Fruit fly (Drosophila melanogaster): Measurements from ENCODE around the gene Brr2.

Gene Brr2

DNA sequence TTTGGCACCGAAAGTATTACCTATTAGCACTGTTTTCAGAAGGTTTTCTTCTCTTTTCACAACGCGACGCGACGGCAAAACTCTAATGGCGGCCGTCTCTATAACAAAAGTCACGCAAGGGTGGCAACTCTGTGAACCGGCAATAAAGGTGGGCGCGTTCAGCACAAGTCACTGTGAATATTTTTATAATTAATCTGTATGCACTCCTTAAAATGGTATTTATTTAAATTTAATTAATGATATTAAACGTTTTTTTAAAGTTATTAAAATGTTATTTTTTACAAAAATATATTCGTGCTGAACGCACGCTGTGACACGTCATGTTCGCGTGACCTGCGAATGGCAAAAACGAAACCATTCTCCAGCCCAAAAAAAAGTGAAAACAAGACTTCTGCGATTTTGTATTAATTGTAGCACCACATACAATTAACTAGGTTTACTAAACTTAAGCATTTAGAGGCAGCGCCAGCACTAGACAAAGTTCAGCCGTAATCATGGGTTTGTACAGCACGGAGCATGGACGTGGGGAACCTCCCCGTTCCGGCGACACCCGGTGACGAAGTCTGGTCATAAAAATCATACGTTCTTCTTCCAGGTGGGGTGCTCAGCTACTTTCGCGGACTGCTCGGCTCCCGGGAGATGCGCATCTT is 15.2 kb upstream of the Brr2 start, which contains the start of the genes brm and Arl1 (continued):
- TF ChIP-seq pfk (GFP tag; optimal IDR thresholded peaks at IDR 0.05), result peak; percentile 82
- peak; percentile 92 to 93 for TF ChIP-seq Pdp1 (GFP tag; optimal IDR thresholded peaks at IDR 0.05)
- peak; percentile 98 for TF ChIP-seq CG30403 (GFP tag; optimal IDR thresholded peaks at IDR 0.05)
- no peak for TF ChIP-seq Tbp (GFP tag; optimal IDR thresholded peaks at IDR 0.05)
- TF ChIP-seq CG6654 (GFP tag; optimal IDR thresholded peaks at IDR 0.05), result peak; percentile 91
- TF ChIP-seq lbe (GFP tag; optimal IDR thresholded peaks at IDR 0.05), result peak; percentile 98
- TF ChIP-seq slp2 (GFP tag; optimal IDR thresholded peaks at IDR 0.05), result peak; percentile 62
- TF ChIP-seq BEAF-32 (GFP tag; optimal IDR thresholded peaks at IDR 0.05), result peak; percentile 64
- peak; percentile 91 for TF ChIP-seq Adf1 (GFP tag; IDR thresholded peaks at IDR 0.05)
- peak; percentile 97 for TF ChIP-seq Oli (tag; optimal IDR thresholded peaks at IDR 0.05)
- TF ChIP-seq fd96Cb (tag; optimal IDR thresholded peaks at IDR 0.05), result peak; percentile 98
- TF ChIP-seq CG6683 (GFP tag; optimal IDR thresholded peaks at IDR 0.05), result peak; percentile 95
- TF ChIP-seq CG10654 (GFP tag; optimal IDR thresholded peaks at IDR 0.05), result peak; percentile 97
- TF ChIP-seq CG7839 (tag; optimal IDR thresholded peaks at IDR 0.05), result peak; percentile 99
- TF ChIP-seq Ets65A (GFP tag), result peak; percentile 99
- peak; percentile 98 for TF ChIP-seq CG3726 (GFP tag; IDR thresholded peaks at IDR 0.05)
- peak; percentile 93 for TF ChIP-seq mam (GFP tag; optimal IDR thresholded peaks at IDR 0.05)
- peak; percentile 98 for TF ChIP-seq CG1602 (GFP tag; optimal IDR thresholded peaks at IDR 0.05)
- TF ChIP-seq pnt (GFP tag; optimal IDR thresholded peaks at IDR 0.05), result peak; percentile 80
- TF ChIP-seq chif (GFP tag; optimal IDR thresholded peaks at IDR 0.05), result peak; percentile 58 to 87
- TF ChIP-seq Oaz (GFP tag; IDR thresholded peaks at IDR 0.05), result peak; percentile 99
- TF ChIP-seq zfh1 (GFP tag; IDR thresholded peaks at IDR 0.05), result peak; percentile 99
- no peak for TF ChIP-seq prd (optimal IDR thresholded peaks at IDR 0.05)
- TF ChIP-seq prd (GFP tag; IDR thresholded peaks at IDR 0.05), result peak; percentile 99
- TF ChIP-seq chm (GFP tag; IDR thresholded peaks at IDR 0.05), result peak; percentile 97
- TF ChIP-seq run (tag; optimal IDR thresholded peaks at IDR 0.05), result peak; percentile 80
- TF ChIP-seq Elba2 (GFP tag; optimal IDR thresholded peaks at IDR 0.05), result peak; percentile 81
- peak; percentile 82 for TF ChIP-seq CG15073 (GFP tag; optimal IDR thresholded peaks at IDR 0.05)
- no peak for TF ChIP-seq Hr39 (optimal IDR thresholded peaks at IDR 0.05)
- TF ChIP-seq ro (GFP tag; IDR thresholded peaks at IDR 0.05), result peak; percentile 97
- TF ChIP-seq HmgZ (tag; optimal IDR thresholded peaks at IDR 0.05), result peak; percentile 99
- peak; percentile 100 for TF ChIP-seq phol (tag; optimal IDR thresholded peaks at IDR 0.05)
- peak; percentile 97 for TF ChIP-seq CG4820 (GFP tag; optimal IDR thresholded peaks at IDR 0.05)
- TF ChIP-seq CG32767 (GFP tag; IDR thresholded peaks at IDR 0.05), result peak; percentile 99
- peak; percentile 99 for TF ChIP-seq YL-1 (GFP tag; optimal IDR thresholded peaks at IDR 0.05)
- peak; percentile 99 for TF ChIP-seq C15 (GFP tag; IDR thresholded peaks at IDR 0.05)
- TF ChIP-seq lola (GFP tag; optimal IDR thresholded peaks at IDR 0.05), result peak in 1 of 3 experiments; percentile 97
- peak; percentile 74 for TF ChIP-seq emc (GFP tag; optimal IDR thresholded peaks at IDR 0.05)
- peak; percentile 92 for TF ChIP-seq salm (tag; optimal IDR thresholded peaks at IDR 0.05)
- peak; percentile 97 for TF ChIP-seq bowl (GFP tag; IDR thresholded peaks at IDR 0.05)
- peak; percentile 97 for TF ChIP-seq twi (tag; optimal IDR thresholded peaks at IDR 0.05)
- peak; percentile 69 for TF ChIP-seq ERR (GFP tag; optimal IDR thresholded peaks at IDR 0.05)
- TF ChIP-seq ara (GFP tag; IDR thresholded peaks at IDR 0.05), result peak; percentile 99
- peak; percentile 93 for TF ChIP-seq CG10267 (tag; optimal IDR thresholded peaks at IDR 0.05)
- TF ChIP-seq Trl (optimal IDR thresholded peaks at IDR 0.05), result no peak
- peak; percentile 85 for TF ChIP-seq Trl (GFP tag; optimal IDR thresholded peaks at IDR 0.05)
- peak; percentile 73 for TF ChIP-seq CG9876 (GFP tag; optimal IDR thresholded peaks at IDR 0.05)
- TF ChIP-seq CG14667 (GFP tag; IDR thresholded peaks at IDR 0.05), result peak; percentile 99
- TF ChIP-seq CG30431 (GFP tag; optimal IDR thresholded peaks at IDR 0.05), result peak; percentile 98
- TF ChIP-seq CG4282 (GFP tag; optimal IDR thresholded peaks at IDR 0.05), result peak; percentile 51
- peak; percentile 98 for TF ChIP-seq ap (GFP tag; IDR thresholded peaks at IDR 0.05)
- peak; percentile 60 for TF ChIP-seq zf30C (GFP tag; optimal IDR thresholded peaks at IDR 0.05)
